Fruit fly (Drosophila melanogaster): ENCODE results near the gene Fit1.

Fit1 gene

DNA sequence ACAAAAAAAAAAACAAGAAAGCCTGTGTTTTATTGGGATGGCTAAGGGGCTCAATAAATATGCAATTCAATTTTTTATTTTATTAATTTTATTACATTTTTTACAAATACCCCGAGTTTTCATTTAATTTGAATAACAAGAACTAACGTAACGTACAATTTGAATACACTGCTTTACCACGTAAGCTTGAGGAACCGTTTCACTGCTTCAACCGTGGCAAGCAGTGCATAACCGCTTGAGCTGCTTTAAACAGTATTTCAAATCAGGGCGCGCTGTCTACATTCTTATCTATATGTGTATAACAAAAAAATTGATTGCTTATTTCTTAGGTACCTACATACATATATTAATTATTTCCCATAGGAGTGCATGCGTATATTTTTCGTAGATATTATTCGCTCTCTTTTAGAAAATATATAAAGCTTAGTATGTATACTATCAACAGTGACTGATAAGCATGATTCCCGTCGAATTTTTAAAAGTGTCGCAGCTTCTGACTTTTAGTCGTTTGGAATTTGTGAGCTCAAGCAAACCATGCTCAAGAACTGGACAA, 10.6 kb upstream of the Fit1 start, which contains the start of gene CG14990 (continued):
- TF ChIP-seq fd102C (GFP tag; optimal IDR thresholded peaks at IDR 0.05) = no peak
- TF ChIP-seq aop (GFP tag; IDR thresholded peaks at IDR 0.05) = no peak
- no peak for TF ChIP-seq CG17568 (GFP tag; optimal IDR thresholded peaks at IDR 0.05)
- TF ChIP-seq Fer2 (tag; optimal IDR thresholded peaks at IDR 0.05) = no peak
- no peak for TF ChIP-seq Oaz (GFP tag; IDR thresholded peaks at IDR 0.05)
- TF ChIP-seq unc-4 (GFP tag; IDR thresholded peaks at IDR 0.05; ENCODE audit: partially characterized antibody) = no peak
- TF ChIP-seq chinmo (GFP tag; IDR thresholded peaks at IDR 0.05; ENCODE audit: partially characterized antibody) = peak; percentile 74; the same call in 1 of the 4 replicates
- no peak for TF ChIP-seq CG30403 (GFP tag; optimal IDR thresholded peaks at IDR 0.05)
- no peak for TF ChIP-seq mld (GFP tag; IDR thresholded peaks at IDR 0.05; ENCODE audit: partially characterized antibody)
- no peak for TF ChIP-seq CG4404 (GFP tag; IDR thresholded peaks at IDR 0.05)
- no peak for TF ChIP-seq Dref (GFP tag; IDR thresholded peaks at IDR 0.05)
- 0 out of 2 replicates have a peak, but pooled peaks have one; percentile 13 for TF ChIP-seq Atf6 (GFP tag; IDR thresholded peaks at IDR 0.05)
- no peak for TF ChIP-seq CG12942 (GFP tag; optimal IDR thresholded peaks at IDR 0.05)
- no peak for TF ChIP-seq HLH54F (GFP tag; optimal IDR thresholded peaks at IDR 0.05)
- TF ChIP-seq CG17829 (tag; optimal IDR thresholded peaks at IDR 0.05) = peak; percentile 10
- TF ChIP-seq inv (GFP tag; IDR thresholded peaks at IDR 0.05; ENCODE audit: partially characterized antibody) = no peak; the same call in 1 of the 2 replicates
- no peak for TF ChIP-seq slou (GFP tag; optimal IDR thresholded peaks at IDR 0.05)
- no peak for TF ChIP-seq YL-1 (GFP tag; optimal IDR thresholded peaks at IDR 0.05)
- no peak for TF ChIP-seq CG8924 (tag; optimal IDR thresholded peaks at IDR 0.05)
- no peak for TF ChIP-seq CG31224 (GFP tag; IDR thresholded peaks at IDR 0.05)
- no peak for TF ChIP-seq chn (GFP tag; optimal IDR thresholded peaks at IDR 0.05)
- TF ChIP-seq pita (GFP tag; optimal IDR thresholded peaks at IDR 0.05) = no peak
- peak in 1 of 3 experiments; percentile 5 for TF ChIP-seq lola (GFP tag; optimal IDR thresholded peaks at IDR 0.05)
- TF ChIP-seq sisA (GFP tag; IDR thresholded peaks at IDR 0.05) = no peak
- TF ChIP-seq CG12155 (GFP tag; optimal IDR thresholded peaks at IDR 0.05) = no peak
- TF ChIP-seq CG30020 (tag; optimal IDR thresholded peaks at IDR 0.05) = no peak
- no peak for TF ChIP-seq CG15696 (tag; optimal IDR thresholded peaks at IDR 0.05)
- no peak for TF ChIP-seq pum (GFP tag; optimal IDR thresholded peaks at IDR 0.05)
- no peak for TF ChIP-seq gro (GFP tag; optimal IDR thresholded peaks at IDR 0.05)
- TF ChIP-seq dm (GFP tag; optimal IDR thresholded peaks at IDR 0.05) = no peak
- TF ChIP-seq CG13296 (GFP tag; optimal IDR thresholded peaks at IDR 0.05) = no peak
- TF ChIP-seq Jarid2 (GFP tag; optimal IDR thresholded peaks at IDR 0.05) = peak; percentile 40
- no peak for TF ChIP-seq CG18599 (GFP tag; optimal IDR thresholded peaks at IDR 0.05)
- TF ChIP-seq shn (GFP tag; optimal IDR thresholded peaks at IDR 0.05) = no peak
- TF ChIP-seq Antp (GFP tag; optimal IDR thresholded peaks at IDR 0.05) = no peak
- no peak for TF ChIP-seq Mes4 (GFP tag; optimal IDR thresholded peaks at IDR 0.05)
- TF ChIP-seq CG3163 (GFP tag; optimal IDR thresholded peaks at IDR 0.05) = no peak
- TF ChIP-seq Hey (tag; optimal IDR thresholded peaks at IDR 0.05) = no peak
- TF ChIP-seq CG10267 (tag; optimal IDR thresholded peaks at IDR 0.05) = no peak
- TF ChIP-seq crp (GFP tag; optimal IDR thresholded peaks at IDR 0.05) = no peak
- no peak for TF ChIP-seq jigr1 (GFP tag; IDR thresholded peaks at IDR 0.05)
- TF ChIP-seq br (optimal IDR thresholded peaks at IDR 0.05) = no peak
- TF ChIP-seq Dbx (GFP tag; IDR thresholded peaks at IDR 0.05) = 0 out of 3 replicates have a peak, but pooled peaks have one; percentile 38
- no peak for TF ChIP-seq sug (tag; optimal IDR thresholded peaks at IDR 0.05)
- TF ChIP-seq vnd (GFP tag; IDR thresholded peaks at IDR 0.05; ENCODE audit: partially characterized antibody) = no peak
- TF ChIP-seq kni (GFP tag; optimal IDR thresholded peaks at IDR 0.05) = no peak
- no peak for TF ChIP-seq seq (GFP tag; IDR thresholded peaks at IDR 0.05)
- no peak for TF ChIP-seq CG8281 (tag; optimal IDR thresholded peaks at IDR 0.05)
- no peak for TF ChIP-seq Abd-B (GFP tag; optimal IDR thresholded peaks at IDR 0.05)
- TF ChIP-seq sima (GFP tag; optimal IDR thresholded peaks at IDR 0.05) = no peak
- TF ChIP-seq row (GFP tag; IDR thresholded peaks at IDR 0.05) = no peak
